Worm (Caenorhabditis elegans) whole organism, midembryonic: Measurements from ENCODE around the gene tdpo-1.
A peak's percentile ranks its signal among the peaks of the same experiment; 100 is the strongest.

ENCODE experiments used
- T22C8.4 ChIP-seq: fragments of 200-800 bp; sonication (Bioruptor generic); IDR thresholded peaks from 2 replicates; pipeline ENCODE4 v1.3.6; 2022; ENCODE audit warnings: missing genetic modification characterization, missing compliant biosample characterization
- cog-1 ChIP-seq: sonication (generic microtip); optimal IDR thresholded peaks from 2 replicates; lab custom pipeline; 2016; ENCODE audit warnings: missing genetic modification characterization, missing compliant biosample characterization
- flt-1 ChIP-seq: fragments of 200-800 bp; sonication (Bioruptor generic); IDR thresholded peaks from 2 replicates; pipeline ENCODE4 v1.3.6; 2022; ENCODE audit warnings: missing genetic modification characterization, missing compliant biosample characterization
- klf-2 ChIP-seq: fragments of 200-800 bp; sonication (Bioruptor generic); conservative IDR thresholded peaks from 2 replicates; pipeline ENCODE4 v1.3.6; 2022; ENCODE audit warnings: missing genetic modification reagents, missing genetic modification characterization, missing compliant biosample characterization
- med-1 ChIP-seq: sonication (generic microtip); optimal IDR thresholded peaks from 2 replicates; lab custom pipeline; 2017; ENCODE audit warnings: missing genetic modification characterization, mild to moderate bottlenecking, missing compliant biosample characterization, antibody characterized with exemption, missing genetic modification reagents; ENCODE audit not compliant: insufficient read depth
- ref-1 ChIP-seq: fragments of 200-800 bp; sonication (Bioruptor generic); conservative IDR thresholded peaks from 2 replicates; pipeline ENCODE4 v1.3.6; 2022; ENCODE audit warnings: missing genetic modification reagents, missing genetic modification characterization, missing compliant biosample characterization
- tab-1 ChIP-seq: fragments of 200-800 bp; sonication (Bioruptor generic); IDR thresholded peaks from 2 replicates; pipeline ENCODE4 v1.3.6; 2022; ENCODE audit warnings: missing genetic modification characterization, missing compliant biosample characterization
- ztf-23 ChIP-seq: fragments of 200-800 bp; sonication (Bioruptor generic); IDR thresholded peaks from 2 replicates; pipeline ENCODE4 v1.3.6; 2022; ENCODE audit warnings: missing genetic modification reagents, missing genetic modification characterization, missing compliant biosample characterization
- ztf-29 ChIP-seq: fragments of 200-800 bp; sonication (Bioruptor generic); IDR thresholded peaks from 2 replicates; pipeline ENCODE4 v1.3.6; 2022; ENCODE audit warnings: missing genetic modification reagents, missing genetic modification characterization, missing compliant biosample characterization

The tdpo-1 gene

DNA sequence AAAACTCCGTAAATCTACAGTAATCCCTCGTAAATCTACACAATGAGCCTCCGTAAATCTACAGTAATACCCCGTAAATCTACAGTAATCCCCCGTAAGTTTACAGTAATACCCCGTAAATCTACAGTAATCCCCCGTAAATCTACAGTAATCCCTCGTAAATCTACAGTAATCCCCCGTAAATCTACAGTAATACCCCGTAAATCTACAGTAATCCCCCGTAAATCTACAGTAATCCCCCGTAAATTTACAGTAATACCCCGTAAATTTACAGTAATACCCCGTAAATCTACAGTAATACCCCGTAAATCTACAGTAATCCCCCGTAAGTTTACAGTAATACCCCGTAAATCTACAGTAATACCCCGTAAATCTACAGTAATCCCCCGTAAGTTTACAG lies 9.0 kb upstream of the tdpo-1 start:
- TF ChIP-seq ref-1 (GFP tag; lab: Robert Waterston, UW) (peak; percentile 38; the same call in 1 of the 2 replicates), ztf-29 (GFP tag; lab: Robert Waterston, UW) (peak; percentile 36; the same call in 1 of the 2 replicates)

DNA sequence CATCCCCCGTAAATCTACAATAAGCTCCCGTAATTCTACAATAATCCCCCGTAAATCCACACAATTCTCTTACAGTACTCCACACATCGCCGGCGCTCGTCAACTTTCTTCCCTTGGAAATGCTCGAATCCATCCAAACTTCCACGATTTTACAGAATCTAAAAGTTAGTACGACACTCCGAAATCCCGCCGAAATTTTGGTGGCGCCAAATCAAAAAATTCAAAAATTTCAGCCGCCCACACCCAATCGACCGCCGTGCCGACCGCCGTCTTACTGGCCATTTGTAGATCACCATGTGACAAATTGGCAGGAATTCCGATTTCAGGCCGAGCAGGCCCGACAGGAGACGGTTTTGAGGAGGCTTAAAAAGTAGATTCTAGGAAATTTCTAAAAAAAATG lies 7.3 kb upstream of the tdpo-1 start:
- TF ChIP-seq ref-1 (GFP tag; lab: Robert Waterston, UW) (no peak), flt-1 (GFP tag; lab: Robert Waterston, UW) (no peak), T22C8.4 (GFP tag; lab: Robert Waterston, UW) (no peak), tab-1 (GFP tag; lab: Robert Waterston, UW) (no peak), med-1 (no peak), ztf-23 (GFP tag; lab: Robert Waterston, UW) (no peak), klf-2 (GFP tag; lab: Robert Waterston, UW) (no peak)

DNA sequence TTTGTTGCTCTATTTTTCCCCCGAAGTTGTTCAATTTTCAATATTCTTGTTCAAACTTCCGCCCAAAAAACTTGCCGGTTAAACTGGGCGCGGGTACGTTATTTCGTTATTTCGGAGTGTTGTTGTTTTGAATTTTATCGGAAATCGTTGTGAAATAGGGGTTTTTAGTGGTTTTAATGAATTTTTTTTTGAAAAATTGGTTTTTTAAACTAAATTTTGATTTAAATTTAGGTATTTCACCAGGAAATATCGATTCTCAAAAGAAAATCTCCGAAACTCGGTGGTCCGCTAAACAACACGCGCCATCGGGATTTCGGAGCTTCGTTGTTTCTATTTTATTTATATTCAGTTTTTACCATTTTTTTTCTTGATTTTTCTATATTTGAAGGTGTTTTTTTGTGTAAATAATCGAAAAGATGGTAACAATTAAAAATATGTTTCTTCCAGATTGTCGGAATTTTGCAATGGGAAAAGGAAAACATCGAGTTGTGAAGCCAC lies 6.5 kb upstream of the tdpo-1 start, which contains the start of gene F52C12.2:
F52C12.2 (plus strand) TSS at position 448 of the 498 bp plus-strand sequence.
- no peak for TF ChIP-seq tab-1 (GFP tag; lab: Robert Waterston, UW)
- 0 out of 2 replicates have a peak, but pooled peaks have one; percentile 45 for TF ChIP-seq T22C8.4 (GFP tag; lab: Robert Waterston, UW)
- no peak for TF ChIP-seq ref-1 (GFP tag; lab: Robert Waterston, UW)

DNA sequence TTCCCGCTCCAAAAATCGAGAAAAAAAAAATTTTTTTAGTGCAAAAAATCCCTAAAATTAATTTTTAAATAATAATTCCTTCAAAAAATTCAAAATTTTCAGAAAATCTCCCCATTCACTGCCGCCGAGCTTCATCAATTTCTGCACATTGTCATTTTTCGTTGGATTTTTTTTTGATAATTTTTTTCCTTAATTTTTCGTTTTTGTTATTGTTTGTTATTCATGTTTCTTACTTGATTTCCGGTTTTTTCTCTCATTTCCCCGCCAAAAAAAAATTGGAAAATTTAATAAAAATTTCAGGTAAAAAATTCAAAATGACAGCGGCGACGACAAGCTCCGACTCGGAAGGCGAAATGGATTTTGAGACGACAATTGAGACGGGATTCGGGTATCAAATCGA lies 3.2 kb upstream of the tdpo-1 start, which contains the start of gene F52C12.6:
F52C12.6 (plus strand) TSS at position 301 of the 400 bp plus-strand sequence.
- TF ChIP-seq flt-1 (GFP tag; lab: Robert Waterston, UW) (no peak), cog-1 (tag; lab: Kevin White, UChicago) (no peak), T22C8.4 (GFP tag; lab: Robert Waterston, UW) (no peak), tab-1 (GFP tag; lab: Robert Waterston, UW) (no peak), klf-2 (GFP tag; lab: Robert Waterston, UW) (no peak), ref-1 (GFP tag; lab: Robert Waterston, UW) (no peak)

DNA sequence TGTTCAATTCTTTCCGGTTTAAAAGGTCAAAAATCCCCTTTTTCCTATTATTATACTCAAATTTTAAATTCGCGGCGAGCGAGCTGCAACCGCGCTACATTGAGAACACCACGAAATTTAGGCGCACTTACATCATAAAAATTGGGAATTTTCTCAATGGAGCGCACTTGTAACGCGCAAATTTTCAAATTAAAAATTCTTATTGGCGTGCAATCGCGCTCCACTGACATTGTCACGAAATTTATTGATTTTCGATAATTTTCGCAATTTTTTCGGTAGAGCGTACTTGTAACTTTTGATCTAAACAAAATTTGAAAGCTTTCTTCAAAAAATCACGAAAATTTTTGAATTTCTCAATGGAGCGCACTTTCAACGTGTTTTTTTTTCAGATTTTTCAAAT lies 3.6 kb downstream of the tdpo-1 start, which contains the start of gene ulp-3:
ulp-3 (plus strand) TSS at position 388 of the 400 bp plus-strand sequence.
- TF ChIP-seq ref-1 (GFP tag; lab: Robert Waterston, UW) (no peak), tab-1 (GFP tag; lab: Robert Waterston, UW) (no peak), T22C8.4 (GFP tag; lab: Robert Waterston, UW) (no peak), klf-2 (GFP tag; lab: Robert Waterston, UW) (no peak), flt-1 (GFP tag; lab: Robert Waterston, UW) (no peak), med-1 (no peak), cog-1 (tag; lab: Kevin White, UChicago) (no peak), ztf-29 (GFP tag; lab: Robert Waterston, UW) (no peak)

DNA sequence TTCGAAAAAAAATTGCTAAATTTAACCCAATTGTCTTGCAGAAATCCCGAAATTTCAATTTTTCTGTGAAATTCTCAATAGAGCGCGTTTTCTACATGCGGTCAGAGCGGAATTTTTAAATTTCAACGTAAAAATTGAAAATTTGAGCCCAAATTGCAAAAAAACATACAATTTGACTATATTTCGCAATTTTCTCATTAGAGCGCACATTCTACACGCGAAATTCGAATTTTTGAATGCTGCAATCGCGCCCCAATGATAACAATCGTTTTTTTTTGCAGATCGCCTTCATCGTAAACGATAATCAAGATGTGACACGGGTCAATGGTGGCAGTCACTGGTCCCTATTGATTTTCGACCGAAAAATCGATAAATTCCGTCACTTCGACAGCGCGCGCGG lies 4.4 kb downstream of the tdpo-1 start:
- TF ChIP-seq klf-2 (GFP tag; lab: Robert Waterston, UW): no peak
- no peak for TF ChIP-seq tab-1 (GFP tag; lab: Robert Waterston, UW)
- no peak for TF ChIP-seq ztf-29 (GFP tag; lab: Robert Waterston, UW)
- no peak for TF ChIP-seq flt-1 (GFP tag; lab: Robert Waterston, UW)
- TF ChIP-seq T22C8.4 (GFP tag; lab: Robert Waterston, UW): no peak
- no peak for TF ChIP-seq cog-1 (tag; lab: Kevin White, UChicago)
- TF ChIP-seq med-1: no peak
- TF ChIP-seq ztf-23 (GFP tag; lab: Robert Waterston, UW): no peak
- no peak for TF ChIP-seq ref-1 (GFP tag; lab: Robert Waterston, UW)

DNA sequence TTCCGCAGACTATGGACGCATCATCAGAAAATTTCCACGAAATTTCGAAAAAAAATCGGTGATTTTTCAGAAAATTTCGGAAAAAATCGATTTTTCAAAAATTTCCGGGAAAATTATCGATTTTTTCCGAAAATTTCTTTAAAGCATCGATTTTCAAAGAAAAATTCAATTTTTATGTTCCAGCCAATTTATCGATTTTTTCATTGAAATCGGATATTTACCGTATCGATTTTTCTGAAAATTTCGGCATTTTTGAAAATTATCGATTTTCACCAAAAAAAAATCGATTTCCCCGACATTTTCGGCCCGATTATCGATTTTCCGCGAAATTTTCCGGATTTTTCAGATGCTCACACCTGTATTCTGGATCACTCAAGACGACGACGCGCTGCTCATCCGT lies 5.5 kb downstream of the tdpo-1 start, which contains the start of gene Y48A5A.1:
Y48A5A.1 (plus strand) TSS at position 347 of the 400 bp plus-strand sequence.
- TF ChIP-seq tab-1 (GFP tag; lab: Robert Waterston, UW) (no peak), ref-1 (GFP tag; lab: Robert Waterston, UW) (no peak), klf-2 (GFP tag; lab: Robert Waterston, UW) (no peak), flt-1 (GFP tag; lab: Robert Waterston, UW) (no peak), ztf-23 (GFP tag; lab: Robert Waterston, UW) (no peak), T22C8.4 (GFP tag; lab: Robert Waterston, UW) (peak; percentile 77), med-1 (no peak)

DNA sequence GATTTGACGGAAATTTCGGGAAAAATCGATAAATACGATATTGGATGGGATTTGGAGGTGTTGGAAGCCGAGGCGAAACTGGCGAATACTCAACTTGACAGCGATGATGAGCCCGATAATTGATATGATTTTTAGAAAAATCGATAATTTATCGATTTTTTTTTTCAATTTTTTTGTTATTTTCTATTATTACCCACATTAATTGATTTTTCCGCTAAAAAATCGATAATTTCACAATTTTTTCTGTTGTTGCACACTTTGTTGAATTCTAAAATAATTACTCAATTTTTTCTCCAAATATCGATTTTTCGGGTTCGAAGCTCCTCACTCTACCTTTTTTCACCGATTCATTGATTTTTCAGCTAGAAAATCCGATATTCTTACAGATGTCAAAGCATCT lies 9.7 kb downstream of the tdpo-1 start, which contains the start of gene Y48A5A.3:
Y48A5A.3 (plus strand) TSS at position 385 of the 400 bp plus-strand sequence.
- TF ChIP-seq T22C8.4 (GFP tag; lab: Robert Waterston, UW): peak; percentile 74
- no peak for TF ChIP-seq ztf-23 (GFP tag; lab: Robert Waterston, UW)

DNA sequence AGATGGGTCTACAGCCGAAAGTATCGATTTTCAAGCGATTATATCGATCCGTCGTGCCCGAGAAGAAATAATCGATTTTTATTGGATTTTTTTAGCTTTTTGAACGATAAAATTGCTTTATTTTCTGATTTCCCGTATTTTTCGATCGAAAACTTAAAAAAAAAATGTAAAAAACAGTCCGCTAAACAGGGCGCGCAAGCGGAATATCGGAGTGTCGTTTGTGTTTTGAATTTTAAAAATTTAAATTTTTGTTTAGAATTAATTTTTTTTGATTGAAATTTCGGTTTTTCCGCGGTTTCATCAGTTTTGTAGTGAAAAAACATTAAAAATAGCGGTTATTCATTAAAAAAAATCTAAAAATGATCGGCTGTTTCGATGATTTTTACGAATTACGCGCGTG lies 10.5 kb downstream of the tdpo-1 start:
- no peak for TF ChIP-seq ztf-29 (GFP tag; lab: Robert Waterston, UW)

DNA sequence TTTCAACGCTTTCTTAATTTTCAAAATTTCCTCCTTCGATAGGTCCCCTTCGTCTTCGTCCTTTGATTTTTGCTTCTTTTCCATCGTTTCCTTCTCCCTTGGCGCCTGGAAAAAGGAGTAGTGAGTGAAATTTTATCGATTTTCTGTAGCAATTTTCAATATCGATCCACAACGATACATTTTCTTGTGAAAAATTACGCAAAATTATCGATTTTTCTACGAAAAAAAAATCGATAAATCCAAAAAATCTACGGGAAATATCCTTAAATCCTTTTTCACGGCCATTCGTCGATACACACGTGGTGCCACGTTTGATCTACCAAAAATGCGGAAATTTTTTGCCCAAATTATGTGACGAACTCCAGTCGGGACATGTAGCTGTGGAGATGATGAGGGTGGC lies 11.4 kb downstream of the tdpo-1 start:
- TF ChIP-seq T22C8.4 (GFP tag; lab: Robert Waterston, UW) (peak; percentile 71), ztf-29 (GFP tag; lab: Robert Waterston, UW) (no peak)

DNA sequence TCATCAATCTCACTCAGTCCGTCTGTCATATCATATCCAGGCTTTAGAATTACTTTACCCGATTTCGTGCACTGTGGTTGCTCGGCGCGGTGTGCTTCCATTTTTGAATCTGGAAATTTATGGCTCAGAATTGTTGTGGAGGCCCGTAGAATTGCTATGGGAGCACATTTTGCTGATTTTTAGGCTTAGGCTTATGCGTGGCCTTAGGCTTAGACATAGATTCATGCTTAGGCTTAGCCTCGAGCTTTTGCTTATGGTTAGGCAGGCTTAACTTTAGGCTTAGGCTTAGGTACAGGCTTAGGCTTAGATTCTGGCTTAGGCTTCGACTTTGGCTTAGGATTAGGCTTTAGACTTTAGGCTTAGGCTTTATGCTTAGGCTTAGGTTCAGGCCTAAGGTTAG lies 12.6 kb downstream of the tdpo-1 start, which contains the start of gene Y76B12C.4:
Y76B12C.4 (minus strand) TSS at position 101 of the 400 bp plus-strand sequence.
- TF ChIP-seq ref-1 (GFP tag; lab: Robert Waterston, UW): no peak
- no peak for TF ChIP-seq flt-1 (GFP tag; lab: Robert Waterston, UW)
- TF ChIP-seq klf-2 (GFP tag; lab: Robert Waterston, UW): no peak
- TF ChIP-seq ztf-29 (GFP tag; lab: Robert Waterston, UW): no peak
- no peak for TF ChIP-seq T22C8.4 (GFP tag; lab: Robert Waterston, UW)
- TF ChIP-seq cog-1 (tag; lab: Kevin White, UChicago): no peak
- TF ChIP-seq med-1: no peak
- TF ChIP-seq ztf-23 (GFP tag; lab: Robert Waterston, UW): no peak
- TF ChIP-seq tab-1 (GFP tag; lab: Robert Waterston, UW): no peak
